Fruit fly (Drosophila melanogaster) whole organism, embryonic: Measurements from ENCODE around the gene CG43678.

Source experiments
- CG10959 ChIP-seq: fragments of 200-800 bp; sonication (Bioruptor generic); IDR thresholded peaks from 2 replicates; pipeline ENCODE4 v1.3.6; 2022; ENCODE audit warnings: missing biosample characterization, missing genetic modification characterization
- CG1529 ChIP-seq: fragments of 200-800 bp; sonication (Bioruptor generic); optimal IDR thresholded peaks from 3 replicates; lab custom pipeline; 2018; ENCODE audit warnings: missing biosample characterization, missing genetic modification characterization
- CG18599 ChIP-seq: fragments of 200-800 bp; sonication (Bioruptor generic); optimal IDR thresholded peaks from 3 replicates; lab custom pipeline; 2017; ENCODE audit warnings: missing biosample characterization, missing genetic modification characterization, mild to moderate bottlenecking, moderate library complexity, missing genetic modification reagents
- CG3163 ChIP-seq: fragments of 200-800 bp; sonication (Bioruptor generic); optimal IDR thresholded peaks from 3 replicates; lab custom pipeline; 2016; ENCODE audit warnings: missing biosample characterization, missing genetic modification characterization
- CG4707 ChIP-seq: fragments of 200-800 bp; sonication (Bioruptor generic); optimal IDR thresholded peaks from 2 replicates; lab custom pipeline; 2018; ENCODE audit warnings: missing biosample characterization, mild to moderate bottlenecking, missing genetic modification characterization, moderate library complexity
- CG5953 ChIP-seq: fragments of 200-800 bp; sonication (Bioruptor generic); IDR thresholded peaks from 2 replicates; pipeline ENCODE4 v1.3.6; 2022; ENCODE audit warnings: missing biosample characterization, missing genetic modification characterization
- CG6654 ChIP-seq: fragments of 200-800 bp; sonication (Bioruptor generic); optimal IDR thresholded peaks from 2 replicates; lab custom pipeline; 2017; ENCODE audit warnings: missing biosample characterization, mild to moderate bottlenecking, missing genetic modification characterization
- CG6854 ChIP-seq: fragments of 200-800 bp; sonication (Bioruptor generic); optimal IDR thresholded peaks from 3 replicates; lab custom pipeline; 2017; ENCODE audit warnings: missing biosample characterization, mild to moderate bottlenecking, missing genetic modification characterization
- CG8924 ChIP-seq: fragments of 200-800 bp; optimal IDR thresholded peaks from 3 replicates; lab custom pipeline; 2019; ENCODE audit warnings: missing biosample characterization, mild to moderate bottlenecking, missing genetic modification characterization, moderate library complexity
- Deaf1 ChIP-seq: fragments of 200-800 bp; optimal IDR thresholded peaks from 3 replicates; lab custom pipeline; 2019; ENCODE audit warnings: missing biosample characterization, mild to moderate bottlenecking, missing genetic modification characterization, moderate library complexity
- Ets65A ChIP-seq: fragments of 200-800 bp; sonication (Bioruptor generic); peaks from one replicate; lab custom pipeline; 2016; ENCODE audit warnings: missing biosample characterization, missing genetic modification characterization
- Hmr ChIP-seq: fragments of 200-800 bp; sonication (Bioruptor generic); optimal IDR thresholded peaks from 3 replicates; lab custom pipeline; 2017; ENCODE audit warnings: mild to moderate bottlenecking, missing biosample characterization, missing genetic modification reagents, missing genetic modification characterization
- Hr39 ChIP-seq: fragments of >200 bp; optimal IDR thresholded peaks from 2 replicates; lab custom pipeline; 2017
- Hsf ChIP-seq: fragments of 200-800 bp; sonication (Bioruptor generic); optimal IDR thresholded peaks from 3 replicates; lab custom pipeline; 2016; ENCODE audit warnings: missing biosample characterization, missing genetic modification characterization
- Kr ChIP-seq: fragments of 200-800 bp; sonication (Bioruptor generic); optimal IDR thresholded peaks from 2 replicates; lab custom pipeline; 2017; ENCODE audit warnings: missing biosample characterization, mild to moderate bottlenecking, missing genetic modification characterization
- Mes4 ChIP-seq: fragments of 200-800 bp; sonication (Bioruptor generic); optimal IDR thresholded peaks from 2 replicates; lab custom pipeline; 2016; ENCODE audit warnings: missing biosample characterization, missing genetic modification characterization
- Neu2 ChIP-seq: fragments of 200-800 bp; sonication (Bioruptor generic); optimal IDR thresholded peaks from 3 replicates; lab custom pipeline; 2016; ENCODE audit warnings: missing biosample characterization, missing genetic modification characterization, borderline replicate concordance
- Nf-YA ChIP-seq: fragments of 200-800 bp; sonication (Bioruptor generic); IDR thresholded peaks from 2 replicates; pipeline ENCODE4 v1.3.6; 2022; ENCODE audit warnings: missing biosample characterization, missing genetic modification characterization
- Oli ChIP-seq: fragments of 200-800 bp; sonication (Bioruptor generic); optimal IDR thresholded peaks from 2 replicates; lab custom pipeline; 2018; ENCODE audit warnings: missing biosample characterization, mild to moderate bottlenecking, missing genetic modification characterization, moderate library complexity
- Pdp1 ChIP-seq, 2 experiments: fragments of 200-800 bp; sonication (Bioruptor generic); optimal IDR thresholded peaks; 3 replicates each; lab custom pipeline; 2016; ENCODE audit warnings: missing biosample characterization in 2 of 2, missing genetic modification characterization in 2 of 2, mild to moderate bottlenecking in 1 of 2, moderate library complexity in 1 of 2
- Ptx1 ChIP-seq: fragments of 200-800 bp; sonication (Bioruptor generic); IDR thresholded peaks from 2 replicates; pipeline ENCODE4 v1.3.6; 2022; ENCODE audit warnings: missing biosample characterization, missing genetic modification characterization
- ab ChIP-seq: fragments of 200-800 bp; sonication (Bioruptor generic); optimal IDR thresholded peaks from 2 replicates; lab custom pipeline; 2016; ENCODE audit warnings: missing biosample characterization, missing genetic modification characterization
- cato ChIP-seq: fragments of 200-800 bp; sonication (Bioruptor generic); optimal IDR thresholded peaks from 2 replicates; lab custom pipeline; 2016; ENCODE audit warnings: missing biosample characterization, missing genetic modification characterization, borderline replicate concordance
- chn ChIP-seq: fragments of 200-800 bp; sonication (Bioruptor generic); optimal IDR thresholded peaks from 2 replicates; lab custom pipeline; 2016; ENCODE audit warnings: missing biosample characterization, missing genetic modification characterization
- dpn ChIP-seq, 2 experiments: fragments of 200-800 bp; sonication (Bioruptor generic); optimal IDR thresholded peaks; 3 replicates each; lab custom pipeline; 2016; ENCODE audit warnings: missing biosample characterization in 2 of 2, missing genetic modification characterization in 2 of 2
- fu2 ChIP-seq: fragments of 200-800 bp; sonication (Bioruptor generic); optimal IDR thresholded peaks from 2 replicates; lab custom pipeline; 2016; ENCODE audit warnings: missing biosample characterization, missing genetic modification characterization
- grn ChIP-seq: fragments of 200-800 bp; sonication (Bioruptor generic); optimal IDR thresholded peaks from 3 replicates; lab custom pipeline; 2017; ENCODE audit warnings: missing biosample characterization, missing genetic modification characterization
- jing ChIP-seq: fragments of 200-800 bp; sonication (Bioruptor generic); optimal IDR thresholded peaks from 2 replicates; lab custom pipeline; 2018; ENCODE audit warnings: missing biosample characterization, mild to moderate bottlenecking, missing genetic modification characterization
- lab ChIP-seq: fragments of 200-800 bp; sonication (Bioruptor generic); optimal IDR thresholded peaks from 3 replicates; lab custom pipeline; 2017; ENCODE audit warnings: missing biosample characterization, missing genetic modification characterization, mild to moderate bottlenecking, moderate library complexity, missing genetic modification reagents
- pho ChIP-seq: fragments of 200-800 bp; sonication (Bioruptor generic); optimal IDR thresholded peaks from 2 replicates; lab custom pipeline; 2016; ENCODE audit warnings: missing biosample characterization, missing genetic modification characterization
- prd ChIP-seq, 3 experiments: fragments of >200 bp in 2 of 3; fragments of 200-800 bp in 1 of 3; sonication (Bioruptor generic) in 1 of 3; optimal IDR thresholded peaks in 2 of 3; IDR thresholded peaks in 1 of 3; 2 replicates in 2 of 3; 3 replicates in 1 of 3; pipeline versions ENCODE4 v1.3.6 to Lab custom; 2017 to 2022; ENCODE audit warnings: missing biosample characterization in 1 of 3, missing genetic modification characterization in 1 of 3
- shn ChIP-seq: fragments of 200-800 bp; sonication (Bioruptor generic); optimal IDR thresholded peaks from 3 replicates; lab custom pipeline; 2016; ENCODE audit warnings: missing biosample characterization, missing genetic modification characterization
- slou ChIP-seq: fragments of 200-800 bp; sonication (Bioruptor generic); optimal IDR thresholded peaks from 3 replicates; lab custom pipeline; 2016; ENCODE audit warnings: missing biosample characterization, missing genetic modification characterization
- wdn ChIP-seq: fragments of 200-800 bp; sonication (Bioruptor generic); IDR thresholded peaks from 2 replicates; pipeline ENCODE4 v1.3.6; 2022; ENCODE audit warnings: missing biosample characterization, missing genetic modification characterization
- z ChIP-seq: fragments of 200-800 bp; sonication (Bioruptor generic); IDR thresholded peaks from 3 replicates; pipeline ENCODE4 v1.3.6; 2022; ENCODE audit warnings: missing biosample characterization, missing genetic modification characterization

The CG43678 gene

DNA sequence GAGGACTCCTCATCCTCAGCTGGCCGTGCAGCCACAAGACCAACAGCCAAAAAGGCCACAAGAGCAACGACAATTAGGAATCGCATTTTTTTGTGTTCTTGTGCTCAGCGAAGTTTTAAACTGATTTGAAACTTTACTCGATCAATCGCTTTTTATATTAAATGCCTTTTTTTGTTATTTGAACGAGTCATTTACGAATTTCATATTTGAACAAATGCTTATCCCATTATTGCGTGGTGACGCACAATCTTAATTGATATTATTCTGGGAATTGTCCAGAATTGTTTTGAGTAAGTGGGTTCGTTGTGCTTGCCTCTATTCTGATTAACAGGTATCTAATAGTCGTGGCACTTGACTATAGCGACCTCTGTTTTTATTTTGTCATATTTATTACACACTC is 3.1 kb upstream of the CG43678 start, which contains the start of gene CG13461:
Gene CG13461, minus strand, starts transcription at position 101 of the 400 bp plus-strand sequence.
- TF ChIP-seq Kr (GFP tag; lab: Kevin White, UChicago) (no peak), Neu2 (GFP tag; lab: Kevin White, UChicago) (no peak), Ptx1 (GFP tag; lab: Robert Waterston, UW) (no peak), z (no peak)

DNA sequence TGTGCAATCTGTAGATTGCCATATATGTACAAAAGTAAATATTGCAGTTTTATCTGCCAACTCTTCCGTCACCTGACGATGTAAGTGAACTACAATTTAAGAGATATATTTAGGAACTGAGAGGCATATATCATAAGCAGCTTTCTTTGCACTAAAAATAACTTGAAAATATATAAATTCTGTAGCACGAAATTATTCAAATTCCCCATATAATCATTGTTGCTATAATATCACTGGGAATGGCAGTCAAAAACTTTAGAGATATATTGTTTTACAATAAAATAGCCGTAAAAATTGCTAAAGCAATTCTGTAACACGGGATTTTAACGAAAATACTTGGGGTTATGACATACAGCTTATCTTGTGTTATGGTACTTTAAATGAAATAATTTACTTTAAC is 2.0 kb upstream of the CG43678 start, which contains the start of gene CG43679:
Gene CG43679, minus strand, starts transcription at position 101 of the 400 bp plus-strand sequence.
- TF ChIP-seq CG3163 (GFP tag; lab: Kevin White, UChicago) (no peak), fu2 (no peak), Oli (tag; lab: Kevin White, UChicago) (no peak), CG10959 (GFP tag; lab: Robert Waterston, UW) (no peak), chn (GFP tag; lab: Kevin White, UChicago) (no peak), Deaf1 (tag; lab: Kevin White, UChicago) (no peak), prd (optimal IDR thresholded peaks at IDR 0.05; lab: Kevin White, UChicago) (no peak), prd (GFP tag; IDR thresholded peaks at IDR 0.05; lab: Robert Waterston, UW) (no peak), grn (GFP tag; lab: Kevin White, UChicago) (no peak), Mes4 (no peak), dpn (GFP tag; optimal IDR thresholded peaks at IDR 0.05; lab: Kevin White, UChicago) (no peak), cato (no peak), wdn (GFP tag; lab: Robert Waterston, UW) (no peak), Hr39 (lab: Kevin White, UChicago) (no peak), pho (no peak)
- TF ChIP-seq, all 482 proteins: peak for 0

DNA sequence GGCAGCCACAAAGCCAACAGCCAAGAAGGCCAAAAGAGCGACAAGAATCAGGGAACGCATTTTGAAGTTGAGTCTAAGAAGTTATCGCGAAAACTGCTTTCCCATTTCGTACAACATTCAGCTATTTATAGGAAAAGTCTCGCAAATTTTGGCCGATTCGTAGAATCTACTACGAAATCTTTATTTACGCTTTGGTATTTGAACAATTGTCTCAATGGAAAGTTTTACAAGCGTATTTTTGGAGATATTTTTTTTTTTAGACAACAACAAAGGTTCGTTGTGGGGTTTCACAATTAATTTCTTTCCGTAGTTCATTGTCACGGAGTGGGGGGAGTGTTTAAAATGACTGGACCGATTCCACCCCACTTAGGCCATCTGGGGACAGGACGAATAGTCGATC is 1.4 kb upstream of the CG43678 start, which contains the start of gene CG12310:
Gene CG12310, minus strand, starts transcription at position 101 of the 400 bp plus-strand sequence.
- TF ChIP-seq CG6654 (GFP tag; lab: Kevin White, UChicago), result no peak
- peak; percentile 20 for TF ChIP-seq lab (GFP tag; lab: Kevin White, UChicago)
- TF ChIP-seq Nf-YA, result no peak
- TF ChIP-seq CG6854 (GFP tag; lab: Kevin White, UChicago), result no peak
- TF ChIP-seq Hmr (GFP tag; lab: Kevin White, UChicago), result peak; percentile 0
- TF ChIP-seq shn (GFP tag; lab: Kevin White, UChicago), result no peak
- TF ChIP-seq CG18599 (GFP tag; lab: Kevin White, UChicago), result peak; percentile 45
- no peak for TF ChIP-seq CG1529 (GFP tag; lab: Kevin White, UChicago)
- TF ChIP-seq CG5953 (GFP tag; lab: Robert Waterston, UW), result no peak
- no peak for TF ChIP-seq ab (GFP tag; lab: Kevin White, UChicago)
- TF ChIP-seq CG4707 (GFP tag; lab: Kevin White, UChicago), result no peak
- TF ChIP-seq Pdp1 (GFP tag; optimal IDR thresholded peaks at IDR 0.05; lab: Kevin White, UChicago), result no peak
- no peak for TF ChIP-seq slou (GFP tag; lab: Kevin White, UChicago)
- no peak for TF ChIP-seq CG8924 (tag; lab: Kevin White, UChicago)
- no peak for TF ChIP-seq Hsf (GFP tag; lab: Kevin White, UChicago)

DNA sequence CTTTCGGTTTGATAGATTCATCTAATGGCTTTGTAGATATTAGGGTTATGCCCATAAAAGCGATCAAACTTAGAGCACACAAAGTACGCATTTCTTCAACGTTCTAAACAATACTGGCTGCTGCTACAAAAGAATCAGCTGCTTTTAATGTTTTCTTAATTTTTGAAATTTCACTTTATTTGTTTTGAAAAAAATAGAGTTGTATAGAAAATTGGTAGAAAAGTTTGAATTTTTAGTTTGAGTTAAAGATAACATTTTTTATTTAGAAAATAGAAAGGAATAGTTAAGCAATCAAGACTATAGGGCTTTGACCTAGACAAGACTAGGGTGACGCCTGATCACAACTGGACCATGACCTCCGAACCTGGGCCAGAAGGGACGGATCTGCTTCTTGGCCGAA is 814 bp upstream of the CG43678 start, which contains the start of gene CG18581:
Gene CG18581, minus strand, starts transcription at position 101 of the 400 bp plus-strand sequence.
- TF ChIP-seq jing (GFP tag; lab: Kevin White, UChicago) (no peak), Ets65A (GFP tag; lab: Kevin White, UChicago) (peak; percentile 36)
